Worm (Caenorhabditis elegans): Measurements from ENCODE around the gene F59B1.10.
"Not testable (repeated sequence)": the region's sequence is repeated elsewhere in the genome, so short reads cannot be mapped to it uniquely, and the experiment has no call there.

The F59B1.10 gene

ce11 chrV:3606391-3606790 lies 41.4 kb downstream of the F59B1.10 start (continued):
- TF ChIP-seq F37B4.10 (GFP tag; IDR thresholded peaks at IDR 0.05) (no peak), rcor-1 (GFP tag; IDR thresholded peaks at IDR 0.05) (no peak)

ce11 chrV:3605325-3605724 lies 42.4 kb downstream of the F59B1.10 start, which contains the start of gene T22F3.8:
Gene T22F3.8 (minus strand): TSS chrV:3605425.
- no peak for TF ChIP-seq K12H6.12 (tag; optimal IDR thresholded peaks at IDR 0.05)
- no peak for TF ChIP-seq ceh-91 (GFP tag; IDR thresholded peaks at IDR 0.05)
- no peak for TF ChIP-seq attf-5 (GFP tag; optimal IDR thresholded peaks at IDR 0.05)
- TF ChIP-seq F10E7.11 (tag; optimal IDR thresholded peaks at IDR 0.05), result no peak
- TF ChIP-seq pbrm-1 (GFP tag; IDR thresholded peaks at IDR 0.05), result no peak
- TF ChIP-seq Y79H2A.3 (GFP tag; conservative IDR thresholded peaks at IDR 0.05), result no peak
- no peak for TF ChIP-seq F39B2.1 (GFP tag; IDR thresholded peaks at IDR 0.05)
- TF ChIP-seq ceh-40 (GFP tag; IDR thresholded peaks at IDR 0.05), result no peak
- TF ChIP-seq attf-6 (GFP tag; IDR thresholded peaks at IDR 0.05), result no peak
- no peak for TF ChIP-seq cebp-1 (GFP tag; IDR thresholded peaks at IDR 0.05)
- no peak for TF ChIP-seq cebp-1 (tag; optimal IDR thresholded peaks at IDR 0.05)
- no peak for TF ChIP-seq lsl-1 (GFP tag; optimal IDR thresholded peaks at IDR 0.05)

- TF ChIP-seq zim-3 (tag; optimal IDR thresholded peaks at IDR 0.05) (no peak), ccch-3 (GFP tag; optimal IDR thresholded peaks at IDR 0.05) (no peak), F49E8.2 (tag; optimal IDR thresholded peaks at IDR 0.05; ENCODE audit: insufficient read depth) (no peak), hmg-20 (GFP tag; IDR thresholded peaks at IDR 0.05) (no peak), ceh-27 (GFP tag; optimal IDR thresholded peaks at IDR 0.05) (no peak), athp-1 (tag; optimal IDR thresholded peaks at IDR 0.05) (no peak), madf-10 (tag; optimal IDR thresholded peaks at IDR 0.05) (no peak), lag-1 (GFP tag; IDR thresholded peaks at IDR 0.05) (no peak), bed-2 (GFP tag; IDR thresholded peaks at IDR 0.05) (no peak), nhr-90 (tag; optimal IDR thresholded peaks at IDR 0.05) (no peak)
Measured at ce11 chrV:3600570-3600969, 47.2 kb downstream of the F59B1.10 start, which contains the start of gene T22F3.7. Gene T22F3.7 (minus strand): TSS chrV:3600670.

ce11 chrV:3597052-3597451 lies 50.7 kb downstream of the F59B1.10 start, which contains the start of gene srh-212:
Gene srh-212 (minus strand): TSS chrV:3597152.
- not testable (repeated sequence) for TF ChIP-seq fkh-3, mes-4, F22D6.2 (tag; optimal IDR thresholded peaks at IDR 0.05)

ce11 chrV:3594936-3595335 lies 52.8 kb downstream of the F59B1.10 start, which contains the start of gene srh-213:
Gene srh-213 (minus strand): TSS chrV:3595036.
- no peak for TF ChIP-seq ceh-100 (GFP tag; IDR thresholded peaks at IDR 0.05)
- TF ChIP-seq efl-1 (GFP tag; optimal IDR thresholded peaks at IDR 0.05), result no peak
- no peak for TF ChIP-seq let-526 (GFP tag; IDR thresholded peaks at IDR 0.05)
- TF ChIP-seq hmg-1.2 (GFP tag; IDR thresholded peaks at IDR 0.05), result no peak
- TF ChIP-seq lir-1 (GFP tag; conservative IDR thresholded peaks at IDR 0.05), result no peak
